Worm (Caenorhabditis elegans): ENCODE measurements around the gene F52D10.4.

The F52D10.4 gene

DNA sequence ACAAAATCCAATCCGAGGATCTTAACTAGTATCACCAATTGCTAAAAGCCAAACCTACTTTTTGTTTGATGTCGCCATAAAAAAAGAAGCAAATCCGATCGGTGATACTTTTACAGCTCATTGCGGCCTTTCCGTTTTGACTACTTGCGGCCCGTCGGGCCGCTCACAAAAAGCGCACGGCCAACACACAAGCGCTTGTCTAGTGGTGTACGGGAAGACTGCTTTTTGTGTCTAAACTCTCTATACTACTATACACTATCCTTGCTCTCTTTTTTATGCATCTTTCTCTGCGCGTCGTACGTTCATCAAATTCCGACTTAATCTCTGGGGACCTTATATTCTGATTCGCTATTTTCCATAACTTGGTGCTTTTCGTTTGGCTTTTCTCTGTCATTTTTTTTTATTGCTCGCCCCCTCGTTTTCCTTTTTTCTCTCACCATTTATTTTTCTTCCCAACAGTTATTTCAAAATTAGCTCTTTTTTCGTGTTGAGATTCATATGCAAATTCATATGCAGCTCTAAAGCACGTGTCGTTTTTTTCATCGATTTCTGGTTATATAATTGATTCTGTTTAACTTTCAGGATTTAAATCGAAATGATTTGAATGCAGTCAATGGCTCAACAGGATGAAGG lies 49.4 kb downstream of the F52D10.4 start, which contains the start of gene noca-2:
TSS of gene noca-2 (plus strand) at position 583 of the 633 bp plus-strand sequence.
- no peak for TF ChIP-seq ceh-39 (tag; optimal IDR thresholded peaks at IDR 0.05)
- TF ChIP-seq snpc-4 (tag; optimal IDR thresholded peaks at IDR 0.05) = no peak
- TF ChIP-seq M03D4.4 (tag; optimal IDR thresholded peaks at IDR 0.05) = no peak
- no peak for TF ChIP-seq mls-2 (tag; optimal IDR thresholded peaks at IDR 0.05)
- TF ChIP-seq nhr-2 (tag; optimal IDR thresholded peaks at IDR 0.05) = no peak
- no peak for TF ChIP-seq unc-39 (tag; optimal IDR thresholded peaks at IDR 0.05)
- no peak for TF ChIP-seq blmp-1 (tag; optimal IDR thresholded peaks at IDR 0.05)
- no peak for TF ChIP-seq flh-1 (GFP tag; optimal IDR thresholded peaks at IDR 0.05)
- TF ChIP-seq hlh-1 (tag; optimal IDR thresholded peaks at IDR 0.05) = peak; percentile 23
- no peak for TF ChIP-seq unc-62 (GFP tag; optimal IDR thresholded peaks at IDR 0.05)
- no peak for TF ChIP-seq lin-13 (tag; optimal IDR thresholded peaks at IDR 0.05)
- no peak for TF ChIP-seq ztf-11 (tag; optimal IDR thresholded peaks at IDR 0.05)
- TF ChIP-seq drap-1 (GFP tag; optimal IDR thresholded peaks at IDR 0.05) = no peak
- no peak for TF ChIP-seq nhr-28 (tag; optimal IDR thresholded peaks at IDR 0.05)
- no peak for TF ChIP-seq nhr-12 (tag; optimal IDR thresholded peaks at IDR 0.05)
- peak; percentile 12 for TF ChIP-seq mep-1 (tag; optimal IDR thresholded peaks at IDR 0.05)
- TF ChIP-seq ceh-43 (GFP tag; optimal IDR thresholded peaks at IDR 0.05) = no peak
- peak; percentile 83 for TF ChIP-seq ham-2 (GFP tag; optimal IDR thresholded peaks at IDR 0.05)
- TF ChIP-seq elt-3 (tag; optimal IDR thresholded peaks at IDR 0.05) = no peak
- TF ChIP-seq elt-1 (tag; optimal IDR thresholded peaks at IDR 0.05; ENCODE audit: borderline replicate concordance, insufficient read depth) = no peak
- TF ChIP-seq pha-4 (tag; optimal IDR thresholded peaks at IDR 0.05) = no peak
- TF ChIP-seq nhr-76 (tag; optimal IDR thresholded peaks at IDR 0.05) = no peak
- no peak for TF ChIP-seq mab-5 (tag; optimal IDR thresholded peaks at IDR 0.05)
- TF ChIP-seq zip-8 (tag; optimal IDR thresholded peaks at IDR 0.05) = no peak
- no peak for TF ChIP-seq sem-2 (GFP tag; optimal IDR thresholded peaks at IDR 0.05)
- TF ChIP-seq lin-32 (GFP tag; optimal IDR thresholded peaks at IDR 0.05) = no peak
- no peak for TF ChIP-seq ceh-83 (GFP tag; optimal IDR thresholded peaks at IDR 0.05)
- no peak for TF ChIP-seq nhr-237 (tag; optimal IDR thresholded peaks at IDR 0.05)
- TF ChIP-seq cnd-1 (tag; optimal IDR thresholded peaks at IDR 0.05) = no peak
- peak; percentile 25 for TF ChIP-seq lsy-2 (tag; optimal IDR thresholded peaks at IDR 0.05)
- no peak for TF ChIP-seq tbx-8 (GFP tag; optimal IDR thresholded peaks at IDR 0.05)
- peak; percentile 16 for TF ChIP-seq unc-120 (tag; optimal IDR thresholded peaks at IDR 0.05; ENCODE audit: poor library complexity, severe bottlenecking)
- peak; percentile 83 for TF ChIP-seq ces-1 (GFP tag; optimal IDR thresholded peaks at IDR 0.05)
